Fruit fly (Drosophila melanogaster) whole organism, embryonic: Measurements from ENCODE around the gene fan.

Experiments
- Atf6 ChIP-seq: fragments of 200-800 bp; sonication (Bioruptor generic); IDR thresholded peaks from 2 replicates; pipeline ENCODE4 v1.3.6; 2022; ENCODE audit warnings: missing biosample characterization, missing genetic modification characterization
- CG10267 ChIP-seq: fragments of 200-800 bp; sonication (Bioruptor generic); optimal IDR thresholded peaks from 2 replicates; lab custom pipeline; 2018; ENCODE audit warnings: missing biosample characterization, mild to moderate bottlenecking, missing genetic modification characterization, moderate library complexity
- CG10543 ChIP-seq: fragments of 200-800 bp; sonication (Bioruptor generic); optimal IDR thresholded peaks from 3 replicates; lab custom pipeline; 2017; ENCODE audit warnings: missing biosample characterization, mild to moderate bottlenecking, missing genetic modification characterization, moderate library complexity
- CG10959 ChIP-seq: fragments of 200-800 bp; sonication (Bioruptor generic); IDR thresholded peaks from 2 replicates; pipeline ENCODE4 v1.3.6; 2022; ENCODE audit warnings: missing biosample characterization, missing genetic modification characterization
- CG11560 ChIP-seq: fragments of 200-800 bp; sonication (Bioruptor generic); IDR thresholded peaks from 3 replicates; pipeline ENCODE4 v1.3.6; 2022; ENCODE audit warnings: missing biosample characterization, missing genetic modification characterization
- CG11723 ChIP-seq: fragments of 200-800 bp; sonication (Bioruptor generic); optimal IDR thresholded peaks from 2 replicates; lab custom pipeline; 2017; ENCODE audit warnings: missing biosample characterization, mild to moderate bottlenecking, missing genetic modification characterization
- CG12236 ChIP-seq: fragments of 200-800 bp; sonication (Bioruptor generic); optimal IDR thresholded peaks from 2 replicates; lab custom pipeline; 2016; ENCODE audit warnings: missing biosample characterization, missing genetic modification characterization
- CG1233 ChIP-seq: fragments of 200-800 bp; sonication (Bioruptor generic); optimal IDR thresholded peaks from 4 replicates; lab custom pipeline; 2018; ENCODE audit warnings: missing biosample characterization, mild to moderate bottlenecking, missing genetic modification characterization
- CG13287 ChIP-seq: fragments of 200-800 bp; sonication (Bioruptor generic); IDR thresholded peaks from 2 replicates; pipeline ENCODE4 v1.3.6; 2022; ENCODE audit warnings: missing biosample characterization, missing genetic modification characterization; ENCODE audit not compliant: partially characterized antibody
- CG13624 ChIP-seq: fragments of 200-800 bp; sonication (Bioruptor generic); optimal IDR thresholded peaks from 2 replicates; lab custom pipeline; 2016; ENCODE audit warnings: missing biosample characterization, missing genetic modification characterization
- CG1603 ChIP-seq: fragments of 200-800 bp; sonication (Bioruptor generic); optimal IDR thresholded peaks from 2 replicates; lab custom pipeline; 2019; ENCODE audit warnings: missing biosample characterization, mild to moderate bottlenecking, missing genetic modification characterization, moderate library complexity
- CG16863 ChIP-seq: fragments of 200-800 bp; sonication (Bioruptor generic); optimal IDR thresholded peaks from 3 replicates; lab custom pipeline; 2016; ENCODE audit warnings: missing biosample characterization, missing genetic modification characterization
- CG17912 ChIP-seq: fragments of 200-800 bp; sonication (Bioruptor generic); optimal IDR thresholded peaks from 2 replicates; lab custom pipeline; 2018; ENCODE audit warnings: missing biosample characterization, mild to moderate bottlenecking, missing genetic modification characterization
- CG2129 ChIP-seq: fragments of 200-800 bp; sonication (Bioruptor generic); IDR thresholded peaks from 2 replicates; pipeline ENCODE4 v1.3.6; 2022; ENCODE audit warnings: missing biosample characterization, missing genetic modification characterization; ENCODE audit not compliant: partially characterized antibody
- CG30020 ChIP-seq: fragments of 200-800 bp; optimal IDR thresholded peaks from 2 replicates; lab custom pipeline; 2019; ENCODE audit warnings: missing biosample characterization, mild to moderate bottlenecking, missing genetic modification characterization, moderate library complexity
- CG31365 ChIP-seq: fragments of 200-800 bp; sonication (Bioruptor generic); optimal IDR thresholded peaks from 2 replicates; lab custom pipeline; 2018; ENCODE audit warnings: missing biosample characterization, mild to moderate bottlenecking, missing genetic modification characterization
- CG32532 ChIP-seq: fragments of 200-800 bp; sonication (Bioruptor generic); IDR thresholded peaks from 2 replicates; pipeline ENCODE4 v1.3.6; 2022; ENCODE audit warnings: missing biosample characterization, missing genetic modification characterization
- CG4328 ChIP-seq: fragments of 200-800 bp; sonication (Bioruptor generic); optimal IDR thresholded peaks from 3 replicates; lab custom pipeline; 2017; ENCODE audit warnings: missing biosample characterization, missing genetic modification reagents, missing genetic modification characterization
- CG4707 ChIP-seq: fragments of 200-800 bp; sonication (Bioruptor generic); optimal IDR thresholded peaks from 2 replicates; lab custom pipeline; 2018; ENCODE audit warnings: missing biosample characterization, mild to moderate bottlenecking, missing genetic modification characterization, moderate library complexity
- CG4854 ChIP-seq: fragments of 200-800 bp; sonication (Bioruptor generic); optimal IDR thresholded peaks from 2 replicates; lab custom pipeline; 2016; ENCODE audit warnings: missing biosample characterization, missing genetic modification characterization, inconsistent platforms
- CG7987 ChIP-seq: fragments of 200-800 bp; sonication (Bioruptor generic); optimal IDR thresholded peaks from 2 replicates; lab custom pipeline; 2018; ENCODE audit warnings: missing biosample characterization, mild to moderate bottlenecking, missing genetic modification characterization, moderate library complexity
- CG8924 ChIP-seq: fragments of 200-800 bp; optimal IDR thresholded peaks from 3 replicates; lab custom pipeline; 2019; ENCODE audit warnings: missing biosample characterization, mild to moderate bottlenecking, missing genetic modification characterization, moderate library complexity
- CG9817 ChIP-seq: fragments of 200-800 bp; sonication (Bioruptor generic); optimal IDR thresholded peaks from 2 replicates; lab custom pipeline; 2018; ENCODE audit warnings: missing biosample characterization, mild to moderate bottlenecking, missing genetic modification characterization, moderate library complexity
- CoRest ChIP-seq: fragments of 200-800 bp; sonication (Bioruptor generic); optimal IDR thresholded peaks from 3 replicates; lab custom pipeline; 2018; ENCODE audit warnings: missing biosample characterization, mild to moderate bottlenecking, missing genetic modification characterization, moderate library complexity
- Dbx ChIP-seq: fragments of 200-800 bp; sonication (Bioruptor generic); IDR thresholded peaks from 3 replicates; pipeline ENCODE4 v1.3.6; 2022; ENCODE audit warnings: missing biosample characterization, missing genetic modification characterization
- Ets97D ChIP-seq: fragments of 200-800 bp; sonication (Bioruptor generic); optimal IDR thresholded peaks from 3 replicates; lab custom pipeline; 2016; ENCODE audit warnings: missing biosample characterization, missing genetic modification characterization
- Fer3 ChIP-seq: fragments of 200-800 bp; sonication (Bioruptor generic); optimal IDR thresholded peaks from 2 replicates; lab custom pipeline; 2018; ENCODE audit warnings: missing biosample characterization, mild to moderate bottlenecking, missing genetic modification characterization, moderate library complexity
- HLH3B ChIP-seq: fragments of 200-800 bp; sonication (Bioruptor generic); IDR thresholded peaks from 2 replicates; pipeline ENCODE4 v1.3.6; 2022; ENCODE audit warnings: missing biosample characterization, missing genetic modification characterization
- MBD-R2 ChIP-seq: fragments of 200-800 bp; sonication (Bioruptor generic); IDR thresholded peaks from 2 replicates; pipeline ENCODE4 v1.3.6; 2022; ENCODE audit warnings: missing biosample characterization, missing genetic modification characterization
- Nf-YC ChIP-seq: fragments of 200-800 bp; optimal IDR thresholded peaks from 3 replicates; lab custom pipeline; 2019; ENCODE audit warnings: missing biosample characterization, mild to moderate bottlenecking, missing genetic modification characterization, moderate library complexity
- Oaz ChIP-seq: fragments of 200-800 bp; sonication (Bioruptor generic); IDR thresholded peaks from 2 replicates; pipeline ENCODE4 v1.3.6; 2022; ENCODE audit warnings: missing biosample characterization, missing genetic modification characterization
- Ssrp ChIP-seq: fragments of 200-800 bp; sonication (Bioruptor generic); optimal IDR thresholded peaks from 2 replicates; lab custom pipeline; 2018; ENCODE audit warnings: missing biosample characterization, mild to moderate bottlenecking, missing genetic modification characterization, moderate library complexity
- TFAM ChIP-seq: fragments of 200-800 bp; sonication (Bioruptor generic); optimal IDR thresholded peaks from 2 replicates; lab custom pipeline; 2017; ENCODE audit warnings: missing biosample characterization, missing genetic modification characterization, inconsistent platforms
- Vsx1 ChIP-seq: fragments of 200-800 bp; sonication (Bioruptor generic); optimal IDR thresholded peaks from 2 replicates; lab custom pipeline; 2017; ENCODE audit warnings: missing biosample characterization, mild to moderate bottlenecking, missing genetic modification characterization, missing genetic modification reagents
- crp ChIP-seq, 2 experiments: fragments of 200-800 bp; sonication (Bioruptor generic); optimal IDR thresholded peaks; 2 replicates in 1 of 2; 3 replicates in 1 of 2; lab custom pipeline; 2017; ENCODE audit warnings: missing biosample characterization in 2 of 2, missing genetic modification characterization in 2 of 2, mild to moderate bottlenecking in 1 of 2, moderate library complexity in 1 of 2
- cwo ChIP-seq: fragments of 200-800 bp; sonication (Bioruptor generic); optimal IDR thresholded peaks from 3 replicates; lab custom pipeline; 2017; ENCODE audit warnings: missing biosample characterization, missing genetic modification characterization, mild to moderate bottlenecking, moderate library complexity, missing genetic modification reagents
- dati ChIP-seq: fragments of 200-800 bp; sonication (Bioruptor generic); IDR thresholded peaks from 2 replicates; pipeline ENCODE4 v1.3.6; 2022; ENCODE audit warnings: missing biosample characterization, missing genetic modification characterization
- ftz-f1 ChIP-seq: fragments of 200-800 bp; sonication (Bioruptor generic); optimal IDR thresholded peaks from 2 replicates; lab custom pipeline; 2016; ENCODE audit warnings: missing biosample characterization, missing genetic modification characterization
- hbn ChIP-seq: fragments of 200-800 bp; sonication (Bioruptor generic); IDR thresholded peaks from 2 replicates; pipeline ENCODE4 v1.3.6; 2022; ENCODE audit warnings: missing biosample characterization, missing genetic modification characterization; ENCODE audit not compliant: partially characterized antibody
- lilli ChIP-seq: fragments of 200-800 bp; sonication (Bioruptor generic); optimal IDR thresholded peaks from 3 replicates; lab custom pipeline; 2016; ENCODE audit warnings: missing biosample characterization, missing genetic modification characterization
- maf-S ChIP-seq: fragments of 200-800 bp; sonication (Bioruptor generic); optimal IDR thresholded peaks from 2 replicates; lab custom pipeline; 2016; ENCODE audit warnings: missing biosample characterization, missing genetic modification characterization
- nmo ChIP-seq: fragments of 200-800 bp; sonication (Bioruptor generic); optimal IDR thresholded peaks from 2 replicates; lab custom pipeline; 2018; ENCODE audit warnings: missing biosample characterization, mild to moderate bottlenecking, missing genetic modification characterization, moderate library complexity
- pan ChIP-seq, 4 experiments: fragments of >200 bp in 3 of 4; fragments of 200-800 bp in 1 of 4; sonication (Bioruptor generic) in 1 of 4; optimal IDR thresholded peaks in 3 of 4; IDR thresholded peaks in 1 of 4; 2 replicates each; pipeline versions ENCODE4 v1.3.6 to Lab custom; 2017 to 2022; ENCODE audit warnings: missing biosample characterization in 2 of 4, missing genetic modification characterization in 2 of 4, mixed read lengths in 1 of 4
- prd ChIP-seq, 3 experiments: fragments of >200 bp in 2 of 3; fragments of 200-800 bp in 1 of 3; sonication (Bioruptor generic) in 1 of 3; optimal IDR thresholded peaks in 2 of 3; IDR thresholded peaks in 1 of 3; 2 replicates in 2 of 3; 3 replicates in 1 of 3; pipeline versions ENCODE4 v1.3.6 to Lab custom; 2017 to 2022; ENCODE audit warnings: missing biosample characterization in 1 of 3, missing genetic modification characterization in 1 of 3
- rib ChIP-seq: fragments of 200-800 bp; sonication (Bioruptor generic); IDR thresholded peaks from 2 replicates; pipeline ENCODE4 v1.3.6; 2022; ENCODE audit warnings: missing biosample characterization, missing genetic modification characterization
- sd ChIP-seq: fragments of 200-800 bp; sonication (Bioruptor generic); optimal IDR thresholded peaks from 3 replicates; lab custom pipeline; 2018; ENCODE audit warnings: missing biosample characterization, mild to moderate bottlenecking, missing genetic modification characterization, moderate library complexity
- seq ChIP-seq: fragments of 200-800 bp; sonication (Bioruptor generic); IDR thresholded peaks from 2 replicates; pipeline ENCODE4 v1.3.6; 2022; ENCODE audit warnings: missing biosample characterization, missing genetic modification characterization
- sqz ChIP-seq: fragments of 200-800 bp; sonication (Bioruptor generic); optimal IDR thresholded peaks from 3 replicates; lab custom pipeline; 2018; ENCODE audit warnings: missing biosample characterization, mild to moderate bottlenecking, missing genetic modification characterization
- yki ChIP-seq: fragments of >200 bp; optimal IDR thresholded peaks from 3 replicates; lab custom pipeline; 2018
- zfh2 ChIP-seq: fragments of 200-800 bp; sonication (Bioruptor generic); optimal IDR thresholded peaks from 2 replicates; lab custom pipeline; 2016; ENCODE audit warnings: missing biosample characterization, missing genetic modification characterization

The fan gene

dm6 chr3L:8151727-8152199 lies 42.8 kb downstream of the fan start, which contains the start of gene CG13676 (continued):
- peak; percentile 34; the same call in 1 of the 2 replicates for TF ChIP-seq hbn (GFP tag; lab: Robert Waterston, UW)
- no peak for TF ChIP-seq CG1603
- no peak for TF ChIP-seq pan (optimal IDR thresholded peaks at IDR 0.05; lab: Kevin White, UChicago)
- TF ChIP-seq pan (GFP tag; optimal IDR thresholded peaks at IDR 0.05 in 1 of 2, IDR thresholded peaks at IDR 0.05 in 1 of 2) = no peak
- no peak for TF ChIP-seq prd (optimal IDR thresholded peaks at IDR 0.05; lab: Kevin White, UChicago)
- no peak for TF ChIP-seq prd (GFP tag; IDR thresholded peaks at IDR 0.05; lab: Robert Waterston, UW)
- no peak for TF ChIP-seq yki (lab: Kevin White, UChicago)
- no peak for TF ChIP-seq Ssrp (tag; lab: Kevin White, UChicago)
- TF ChIP-seq CG7987 = no peak
- peak; percentile 20 for TF ChIP-seq sd (tag; lab: Kevin White, UChicago)
- TF ChIP-seq CG10959 (GFP tag; lab: Robert Waterston, UW) = no peak
- no peak for TF ChIP-seq Atf6 (GFP tag; lab: Robert Waterston, UW)
- TF ChIP-seq CG4328 (GFP tag; lab: Kevin White, UChicago) = no peak
- TF ChIP-seq Fer3 = no peak
- TF ChIP-seq CG8924 (tag; lab: Kevin White, UChicago) = no peak
- no peak for TF ChIP-seq nmo (GFP tag; lab: Kevin White, UChicago)
- TF ChIP-seq CG4854 (GFP tag; lab: Kevin White, UChicago) = no peak
- no peak for TF ChIP-seq CG12236
- no peak for TF ChIP-seq seq
- TF ChIP-seq CG16863 (GFP tag; lab: Kevin White, UChicago) = no peak
- TF ChIP-seq Oaz (GFP tag; lab: Robert Waterston, UW) = no peak
- TF ChIP-seq CG1233 = no peak
- no peak for TF ChIP-seq HLH3B (GFP tag; lab: Robert Waterston, UW)
- TF ChIP-seq Nf-YC = peak; percentile 34
- TF ChIP-seq CG2129 (GFP tag; lab: Robert Waterston, UW) = no peak
- TF ChIP-seq dati (GFP tag; lab: Robert Waterston, UW) = no peak
- peak; percentile 44; the same call in 1 of the 2 replicates for TF ChIP-seq rib (GFP tag; lab: Robert Waterston, UW)
- no peak for TF ChIP-seq sqz (GFP tag; lab: Kevin White, UChicago)
- TF ChIP-seq crp (GFP tag; optimal IDR thresholded peaks at IDR 0.05; lab: Kevin White, UChicago) = no peak
- TF ChIP-seq CG11560 (tag; lab: Robert Waterston, UW) = no peak
- TF ChIP-seq CG10543 (GFP tag; lab: Kevin White, UChicago) = peak; percentile 40
- TF ChIP-seq zfh2 (GFP tag; lab: Kevin White, UChicago) = no peak
- TF ChIP-seq TFAM (GFP tag; lab: Kevin White, UChicago) = no peak
- TF ChIP-seq CoRest (tag; lab: Kevin White, UChicago) = no peak
- no peak for TF ChIP-seq CG9817
- no peak for TF ChIP-seq CG11723 (GFP tag; lab: Kevin White, UChicago)
- no peak for TF ChIP-seq Ets97D (GFP tag; lab: Kevin White, UChicago)
- peak; percentile 36 for TF ChIP-seq CG13287 (GFP tag; lab: Robert Waterston, UW)
- TF ChIP-seq Dbx (GFP tag; lab: Robert Waterston, UW) = 0 out of 3 replicates have a peak, but pooled peaks have one; percentile 13
- TF ChIP-seq CG31365 (tag; lab: Kevin White, UChicago) = no peak
- TF ChIP-seq CG10267 (tag; lab: Kevin White, UChicago) = no peak
- TF ChIP-seq CG30020 (tag; lab: Kevin White, UChicago) = no peak
- TF ChIP-seq CG4707 (GFP tag; lab: Kevin White, UChicago) = no peak
- no peak for TF ChIP-seq cwo (GFP tag; lab: Kevin White, UChicago)
- TF ChIP-seq maf-S (GFP tag; lab: Kevin White, UChicago) = no peak
- TF ChIP-seq MBD-R2 (GFP tag; lab: Robert Waterston, UW) = no peak
- TF ChIP-seq CG32532 = no peak
- TF ChIP-seq CG13624 (GFP tag; lab: Kevin White, UChicago) = no peak
- no peak for TF ChIP-seq lilli (GFP tag; lab: Kevin White, UChicago)
- no peak for TF ChIP-seq ftz-f1
- TF ChIP-seq CG17912 = no peak
- TF ChIP-seq Vsx1 = no peak
